Worm (Caenorhabditis elegans) whole organism, midembryonic: ENCODE measurements around the gene rga-4.

Experiments used
- T22C8.4 ChIP-seq: fragments of 200-800 bp; sonication (Bioruptor generic); IDR thresholded peaks from 2 replicates; pipeline ENCODE4 v1.3.6; 2022; ENCODE audit warnings: missing genetic modification characterization, missing compliant biosample characterization
- cog-1 ChIP-seq: sonication (generic microtip); optimal IDR thresholded peaks from 2 replicates; lab custom pipeline; 2016; ENCODE audit warnings: missing genetic modification characterization, missing compliant biosample characterization
- flt-1 ChIP-seq: fragments of 200-800 bp; sonication (Bioruptor generic); IDR thresholded peaks from 2 replicates; pipeline ENCODE4 v1.3.6; 2022; ENCODE audit warnings: missing genetic modification characterization, missing compliant biosample characterization
- klf-2 ChIP-seq: fragments of 200-800 bp; sonication (Bioruptor generic); conservative IDR thresholded peaks from 2 replicates; pipeline ENCODE4 v1.3.6; 2022; ENCODE audit warnings: missing genetic modification reagents, missing genetic modification characterization, missing compliant biosample characterization
- med-1 ChIP-seq: sonication (generic microtip); optimal IDR thresholded peaks from 2 replicates; lab custom pipeline; 2017; ENCODE audit warnings: missing genetic modification characterization, mild to moderate bottlenecking, missing compliant biosample characterization, antibody characterized with exemption, missing genetic modification reagents; ENCODE audit not compliant: insufficient read depth
- ref-1 ChIP-seq: fragments of 200-800 bp; sonication (Bioruptor generic); conservative IDR thresholded peaks from 2 replicates; pipeline ENCODE4 v1.3.6; 2022; ENCODE audit warnings: missing genetic modification reagents, missing genetic modification characterization, missing compliant biosample characterization
- tab-1 ChIP-seq: fragments of 200-800 bp; sonication (Bioruptor generic); IDR thresholded peaks from 2 replicates; pipeline ENCODE4 v1.3.6; 2022; ENCODE audit warnings: missing genetic modification characterization, missing compliant biosample characterization
- ztf-23 ChIP-seq: fragments of 200-800 bp; sonication (Bioruptor generic); IDR thresholded peaks from 2 replicates; pipeline ENCODE4 v1.3.6; 2022; ENCODE audit warnings: missing genetic modification reagents, missing genetic modification characterization, missing compliant biosample characterization
- ztf-29 ChIP-seq: fragments of 200-800 bp; sonication (Bioruptor generic); IDR thresholded peaks from 2 replicates; pipeline ENCODE4 v1.3.6; 2022; ENCODE audit warnings: missing genetic modification reagents, missing genetic modification characterization, missing compliant biosample characterization

The rga-4 gene

DNA sequence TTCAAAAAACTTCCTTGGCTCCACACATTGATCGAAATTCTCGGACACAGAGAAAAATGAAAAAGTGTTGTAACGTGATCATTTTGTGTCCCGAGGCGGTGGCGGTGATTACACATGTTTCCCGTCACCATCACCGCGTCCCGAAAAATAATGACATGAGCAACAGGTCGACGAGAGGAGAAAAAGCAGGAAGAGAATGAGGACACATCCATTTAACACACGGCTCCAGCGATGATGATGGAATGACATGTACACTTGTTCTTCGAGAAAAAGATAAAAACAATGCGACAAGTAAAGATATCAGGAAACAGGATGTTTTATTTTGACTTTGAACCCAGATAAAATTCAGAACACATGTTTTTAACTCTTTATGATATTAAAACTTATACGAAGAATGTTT, 55.7 kb downstream of the rga-4 start:
- no peak for TF ChIP-seq cog-1 (tag; lab: Kevin White, UChicago)

DNA sequence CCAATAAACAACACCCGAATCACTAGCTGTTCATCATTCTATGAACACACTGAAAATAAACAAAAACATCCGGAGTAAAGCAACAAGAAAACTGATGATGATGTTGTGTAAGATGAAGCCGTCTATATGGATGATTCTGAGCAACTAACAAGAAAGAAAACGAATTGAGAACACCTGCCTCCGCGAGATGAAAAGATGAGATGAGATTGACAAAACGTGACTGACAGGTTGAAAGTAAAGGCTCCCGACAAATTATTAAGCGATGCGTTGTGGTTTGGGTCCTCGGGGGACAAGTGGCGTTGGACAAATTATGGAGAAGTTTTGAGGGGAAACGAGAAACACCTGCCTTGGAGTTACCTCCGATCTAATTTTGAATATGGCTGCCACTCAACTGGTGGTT, 57.0 kb downstream of the rga-4 start:
- TF ChIP-seq ref-1 (GFP tag; lab: Robert Waterston, UW) (no peak), klf-2 (GFP tag; lab: Robert Waterston, UW) (no peak), ztf-29 (GFP tag; lab: Robert Waterston, UW) (no peak), tab-1 (GFP tag; lab: Robert Waterston, UW) (no peak), med-1 (GFP tag; lab: Kevin White, UChicago) (no peak), flt-1 (no peak), ztf-23 (GFP tag; lab: Robert Waterston, UW) (no peak), T22C8.4 (GFP tag; lab: Robert Waterston, UW) (no peak), cog-1 (tag; lab: Kevin White, UChicago) (no peak)
